Fruit fly (Drosophila melanogaster): Measurements from ENCODE around the gene chrb.

dm6 chr3L:11510489-11510888 lies 23.1 kb downstream of the chrb start, which contains the start of gene CG33272:
- TF ChIP-seq CG8478 (optimal IDR thresholded peaks at IDR 0.05) = no peak
- no peak for TF ChIP-seq CTCF (optimal IDR thresholded peaks at IDR 0.05)
